Worm (Caenorhabditis elegans) whole organism, early embryonic: ENCODE measurements around the gene C44C10.11.

Experiments used
- aly-1 ChIP-seq: sonication (generic microtip); optimal IDR thresholded peaks from 2 replicates; lab custom pipeline; 2016; ENCODE audit warnings: missing genetic modification characterization, missing compliant biosample characterization
- ama-1 ChIP-seq: fragments of 150-350 bp; optimal IDR thresholded peaks from 2 replicates; lab custom pipeline; 2014
- flt-1 ChIP-seq: fragments of 200-800 bp; sonication (Bioruptor generic); IDR thresholded peaks from 2 replicates; pipeline ENCODE4 v1.3.6; 2022; ENCODE audit warnings: missing genetic modification characterization, missing compliant biosample characterization
- pes-1 ChIP-seq: fragments of 200-800 bp; sonication (Bioruptor generic); IDR thresholded peaks from 2 replicates; pipeline ENCODE4 v1.3.6; 2022; ENCODE audit warnings: missing genetic modification reagents, missing genetic modification characterization, missing compliant biosample characterization
- sea-1 ChIP-seq: fragments of 200-800 bp; sonication (Bioruptor generic); conservative IDR thresholded peaks from 2 replicates; pipeline ENCODE4 v1.3.6; 2022; ENCODE audit warnings: missing genetic modification characterization, missing compliant biosample characterization
- tbx-37 ChIP-seq: fragments of 200-800 bp; sonication (Bioruptor generic); conservative IDR thresholded peaks from 2 replicates; pipeline ENCODE4 v1.3.6; 2022; ENCODE audit warnings: missing genetic modification reagents, missing genetic modification characterization, missing compliant biosample characterization

DNA sequence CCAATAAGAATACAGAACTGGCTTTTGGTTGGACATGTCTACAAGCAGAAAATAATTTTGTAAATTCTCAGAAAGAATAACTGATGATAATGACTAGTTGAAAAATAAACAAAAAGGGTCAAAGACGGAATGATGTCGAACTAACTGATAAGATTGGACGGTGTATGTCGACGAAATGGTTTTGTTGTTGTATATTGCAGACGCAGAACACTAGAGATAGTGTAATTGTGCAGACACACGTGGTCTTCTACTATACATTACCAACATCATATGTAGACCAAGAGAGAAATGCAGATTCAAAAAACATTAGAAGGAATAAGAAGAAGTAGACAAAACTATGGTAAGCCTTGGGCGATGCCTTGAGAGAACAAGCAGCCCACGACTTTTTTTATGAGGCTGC is 17.6 kb upstream of the C44C10.11 start, which contains the start of the genes gst-42 and D1053.2:
- TF ChIP-seq sea-1 (GFP tag; lab: Robert Waterston, UW) (no peak), pes-1 (GFP tag; lab: Robert Waterston, UW) (no peak), aly-1 (no peak), tbx-37 (GFP tag; lab: Robert Waterston, UW) (no peak), flt-1 (no peak), ama-1 (lab: Kevin White, UChicago) (no peak)
